Worm (Caenorhabditis elegans) whole organism, L1 larva: ENCODE results near the gene syd-1.

ENCODE experiments used
- Y116A8C.19 ChIP-seq: sonication (generic microtip); optimal IDR thresholded peaks from 2 replicates; lab custom pipeline; 2016; ENCODE audit warnings: missing compliant biosample characterization, missing genetic modification characterization, borderline replicate concordance
- aly-2 ChIP-seq: fragments of 150-350 bp; optimal IDR thresholded peaks from 2 replicates; lab custom pipeline; 2014; ENCODE audit warnings: missing biosample characterization, missing genetic modification characterization
- ama-1 ChIP-seq: fragments of 150-350 bp; optimal IDR thresholded peaks from 2 replicates; lab custom pipeline; 2014
- ces-1 ChIP-seq: fragments of 150-350 bp; optimal IDR thresholded peaks from 2 replicates; lab custom pipeline; 2014; ENCODE audit warnings: missing biosample characterization, missing genetic modification reagents, missing genetic modification characterization
- efl-1 ChIP-seq, 4 experiments: fragments of 150-350 bp; optimal IDR thresholded peaks in 3 of 4; peaks in 1 of 4; 1 replicate in 1 of 4; 2 replicates in 3 of 4; lab custom pipeline; 2014; ENCODE audit warnings: missing biosample characterization in 2 of 4, missing genetic modification characterization in 2 of 4, missing genetic modification reagents in 2 of 4
- elt-3 ChIP-seq, 6 experiments: fragments of 150-350 bp in 1 of 6; sonication (generic microtip); optimal IDR thresholded peaks; 2 replicates each; lab custom pipeline; 2017 to 2018; ENCODE audit warnings: missing biosample characterization in 6 of 6, missing genetic modification characterization in 6 of 6, inconsistent platforms in 1 of 6
- nhr-12 ChIP-seq: sonication (generic microtip); optimal IDR thresholded peaks from 2 replicates; lab custom pipeline; 2017; ENCODE audit warnings: missing biosample characterization, missing genetic modification characterization
- snpc-4 ChIP-seq: fragments of 150-350 bp; optimal IDR thresholded peaks from 2 replicates; lab custom pipeline; 2014; ENCODE audit warnings: missing biosample characterization, missing genetic modification characterization
- vab-15 ChIP-seq: sonication (generic microtip); optimal IDR thresholded peaks from 2 replicates; lab custom pipeline; 2017; ENCODE audit warnings: missing genotype, mild to moderate bottlenecking, missing genetic modification characterization, missing compliant biosample characterization

DNA sequence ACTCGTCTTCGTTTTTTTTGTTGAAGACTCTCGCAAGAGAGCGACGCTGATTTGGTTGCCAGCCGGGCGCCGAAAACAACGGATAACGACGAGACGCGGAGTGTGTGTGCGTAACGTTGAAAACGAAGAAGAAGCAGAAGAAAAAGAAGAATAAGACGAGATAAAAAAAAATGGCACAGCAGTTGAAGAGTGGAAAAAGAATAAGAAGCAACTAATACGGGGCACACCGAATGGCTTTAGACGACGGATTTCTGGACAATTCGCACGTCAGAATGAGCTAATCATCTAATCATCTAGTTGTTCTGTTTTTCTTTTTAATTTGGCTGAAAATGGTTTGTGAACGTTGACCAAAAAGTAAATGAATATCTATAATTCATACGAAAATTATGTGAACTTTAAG lies 42.2 kb upstream of the syd-1 start:
- TF ChIP-seq snpc-4 (tag; lab: Kevin White, UChicago) (no peak), Y116A8C.19 (no peak), aly-2 (tag; lab: Kevin White, UChicago) (no peak), vab-15 (no peak), efl-1 (optimal IDR thresholded peaks at IDR 0.05; lab: Kevin White, UChicago) (no peak), efl-1 (GFP tag; optimal IDR thresholded peaks at IDR 0.05 in 1 of 2; lab: Kevin White, UChicago) (no peak), elt-3 (tag; optimal IDR thresholded peaks at IDR 0.05; lab: Kevin White, UChicago) (no peak), ces-1 (GFP tag; lab: Kevin White, UChicago) (no peak), nhr-12 (tag; lab: Kevin White, UChicago) (no peak), ama-1 (no peak)
